Worm (Caenorhabditis elegans) whole organism, young adult: Measurements from ENCODE around the gene nhr-70.

Experiments used
- B0019.2 ChIP-seq: fragments of 200-800 bp; sonication (Bioruptor generic); conservative IDR thresholded peaks from 2 replicates; pipeline ENCODE4 v1.3.6; 2022; ENCODE audit warnings: missing genetic modification reagents, missing genetic modification characterization, missing compliant biosample characterization
- C06A6.2 ChIP-seq: fragments of 200-800 bp; sonication (Bioruptor generic); conservative IDR thresholded peaks from 2 replicates; pipeline ENCODE4 v1.3.6; 2022; ENCODE audit warnings: missing genetic modification characterization, missing compliant biosample characterization
- F52B5.7 ChIP-seq: sonication (generic microtip); optimal IDR thresholded peaks from 2 replicates; lab custom pipeline; 2016; ENCODE audit warnings: mild to moderate bottlenecking, missing genetic modification characterization, missing compliant biosample characterization
- T07F8.4 ChIP-seq: sonication (generic microtip); optimal IDR thresholded peaks from 2 replicates; lab custom pipeline; 2016; ENCODE audit warnings: mild to moderate bottlenecking, missing genetic modification characterization, moderate library complexity, missing compliant biosample characterization
- T26A5.8 ChIP-seq: sonication (generic microtip); optimal IDR thresholded peaks from 2 replicates; lab custom pipeline; 2016; ENCODE audit warnings: missing genetic modification characterization, missing compliant biosample characterization
- Y53F4B.3 ChIP-seq: fragments of 200-800 bp; sonication (Bioruptor generic); IDR thresholded peaks from 2 replicates; pipeline ENCODE4 v1.3.6; 2022; ENCODE audit warnings: missing genetic modification reagents, missing genetic modification characterization, missing compliant biosample characterization
- Y79H2A.3 ChIP-seq: fragments of 200-800 bp; sonication (Bioruptor generic); conservative IDR thresholded peaks from 2 replicates; pipeline ENCODE4 v1.3.6; 2022; ENCODE audit warnings: missing genetic modification reagents, missing genetic modification characterization, missing compliant biosample characterization
- bed-1 ChIP-seq: fragments of 200-800 bp; sonication (Bioruptor generic); IDR thresholded peaks from 2 replicates; pipeline ENCODE4 v1.3.6; 2022; ENCODE audit warnings: missing genetic modification reagents, missing genetic modification characterization, missing compliant biosample characterization
- bed-2 ChIP-seq: fragments of 200-800 bp; sonication (Bioruptor generic); IDR thresholded peaks from 2 replicates; pipeline ENCODE4 v1.3.6; 2022; ENCODE audit warnings: missing genetic modification reagents, missing genetic modification characterization, missing compliant biosample characterization
- ccch-3 ChIP-seq: fragments of 200-800 bp; sonication (Bioruptor generic); optimal IDR thresholded peaks from 2 replicates; lab custom pipeline; 2018; ENCODE audit warnings: mild to moderate bottlenecking, missing genetic modification characterization, missing compliant biosample characterization
- cebp-1 ChIP-seq, 2 experiments: fragments of 200-800 bp in 1 of 2; sonication (Bioruptor generic) in 1 of 2; sonication (generic microtip) in 1 of 2; IDR thresholded peaks in 1 of 2; optimal IDR thresholded peaks in 1 of 2; 2 replicates each; pipeline versions ENCODE4 v1.3.6 to Lab custom; 2017 to 2022; ENCODE audit warnings: missing compliant biosample characterization in 2 of 2, missing genetic modification characterization in 2 of 2, mild to moderate bottlenecking in 1 of 2, missing genetic modification reagents in 1 of 2, moderate library complexity in 1 of 2
- ceh-100 ChIP-seq: fragments of 200-800 bp; sonication (Bioruptor generic); IDR thresholded peaks from 2 replicates; pipeline ENCODE4 v1.3.6; 2022; ENCODE audit warnings: missing genetic modification reagents, missing genetic modification characterization, missing compliant biosample characterization
- ceh-27 ChIP-seq: fragments of 200-800 bp; sonication (Bioruptor generic); optimal IDR thresholded peaks from 2 replicates; lab custom pipeline; 2018; ENCODE audit warnings: mild to moderate bottlenecking, missing genetic modification characterization, moderate library complexity, missing compliant biosample characterization
- ceh-79 ChIP-seq: sonication (generic microtip); optimal IDR thresholded peaks from 2 replicates; lab custom pipeline; 2017; ENCODE audit warnings: mild to moderate bottlenecking, missing genetic modification characterization, missing compliant biosample characterization
- dox-1 ChIP-seq: fragments of 200-800 bp; sonication (Bioruptor generic); IDR thresholded peaks from 2 replicates; pipeline ENCODE4 v1.3.6; 2022; ENCODE audit warnings: missing genetic modification reagents, missing genetic modification characterization, missing compliant biosample characterization
- egl-18 ChIP-seq: fragments of 200-800 bp; sonication (Bioruptor generic); IDR thresholded peaks from 2 replicates; pipeline ENCODE4 v1.3.6; 2022; ENCODE audit warnings: missing genetic modification reagents, missing genetic modification characterization, missing compliant biosample characterization
- ekl-4 ChIP-seq: fragments of 200-800 bp; sonication (Bioruptor generic); IDR thresholded peaks from 2 replicates; pipeline ENCODE4 v1.3.6; 2022; ENCODE audit warnings: missing genetic modification reagents, missing genetic modification characterization, missing compliant biosample characterization
- ets-4 ChIP-seq: fragments of 200-800 bp; sonication (Bioruptor generic); optimal IDR thresholded peaks from 2 replicates; lab custom pipeline; 2018; ENCODE audit warnings: mild to moderate bottlenecking, missing genetic modification characterization, missing compliant biosample characterization
- gei-17 ChIP-seq: fragments of 200-800 bp; sonication (Bioruptor generic); optimal IDR thresholded peaks from 2 replicates; lab custom pipeline; 2018; ENCODE audit warnings: mild to moderate bottlenecking, missing genetic modification characterization, missing compliant biosample characterization
- hlh-12 ChIP-seq: sonication (generic microtip); optimal IDR thresholded peaks from 2 replicates; lab custom pipeline; 2016; ENCODE audit warnings: missing genetic modification characterization, missing compliant biosample characterization
- hlh-26 ChIP-seq: fragments of 200-800 bp; sonication (Bioruptor generic); conservative IDR thresholded peaks from 2 replicates; pipeline ENCODE4 v1.3.6; 2022; ENCODE audit warnings: missing genetic modification reagents, missing genetic modification characterization, missing compliant biosample characterization
- hmg-20 ChIP-seq: fragments of 200-800 bp; sonication (Bioruptor generic); IDR thresholded peaks from 2 replicates; pipeline ENCODE4 v1.3.6; 2022; ENCODE audit warnings: missing genetic modification reagents, missing genetic modification characterization, missing compliant biosample characterization
- hsf-1 ChIP-seq: fragments of 200-800 bp; sonication (Bioruptor generic); IDR thresholded peaks from 2 replicates; pipeline ENCODE4 v1.3.6; 2022; ENCODE audit warnings: missing genetic modification reagents, missing genetic modification characterization, missing compliant biosample characterization
- lin-26 ChIP-seq: fragments of 200-800 bp; sonication (Bioruptor generic); IDR thresholded peaks from 2 replicates; pipeline ENCODE4 v1.3.6; 2022; ENCODE audit warnings: missing genetic modification reagents, missing genetic modification characterization, missing compliant biosample characterization
- lin-40 ChIP-seq: sonication (generic microtip); optimal IDR thresholded peaks from 2 replicates; lab custom pipeline; 2016; ENCODE audit warnings: missing genetic modification characterization, mild to moderate bottlenecking, missing compliant biosample characterization, missing genotype, missing genetic modification reagents
- lin-54 ChIP-seq: fragments of 200-800 bp; sonication (Bioruptor generic); optimal IDR thresholded peaks from 2 replicates; lab custom pipeline; 2018; ENCODE audit warnings: mild to moderate bottlenecking, missing genetic modification characterization, missing compliant biosample characterization
- lir-1 ChIP-seq: fragments of 200-800 bp; sonication (Bioruptor generic); conservative IDR thresholded peaks from 2 replicates; pipeline ENCODE4 v1.3.6; 2022; ENCODE audit warnings: missing genetic modification reagents, missing genetic modification characterization, missing compliant biosample characterization
- madf-10 ChIP-seq: sonication (generic microtip); optimal IDR thresholded peaks from 2 replicates; lab custom pipeline; 2016; ENCODE audit warnings: mild to moderate bottlenecking, missing genetic modification characterization, missing compliant biosample characterization
- madf-8 ChIP-seq: fragments of 200-800 bp; sonication (Bioruptor generic); conservative IDR thresholded peaks from 2 replicates; pipeline ENCODE4 v1.3.6; 2022; ENCODE audit warnings: missing genetic modification reagents, missing genetic modification characterization, missing compliant biosample characterization
- nhr-179 ChIP-seq: sonication (generic microtip); optimal IDR thresholded peaks from 2 replicates; lab custom pipeline; 2016; ENCODE audit warnings: mild to moderate bottlenecking, missing genetic modification characterization, missing compliant biosample characterization
- nhr-27 ChIP-seq: fragments of 200-800 bp; sonication (Bioruptor generic); optimal IDR thresholded peaks from 2 replicates; lab custom pipeline; 2018; ENCODE audit warnings: mild to moderate bottlenecking, missing genetic modification characterization, moderate library complexity, missing compliant biosample characterization
- nhr-80 ChIP-seq: sonication (generic microtip); optimal IDR thresholded peaks from 2 replicates; lab custom pipeline; 2016; ENCODE audit warnings: missing genetic modification characterization, missing compliant biosample characterization
- pbrm-1 ChIP-seq: fragments of 200-800 bp; sonication (Bioruptor generic); IDR thresholded peaks from 2 replicates; pipeline ENCODE4 v1.3.6; 2022; ENCODE audit warnings: missing genetic modification reagents, missing genetic modification characterization, missing compliant biosample characterization
- pha-4 ChIP-seq: fragments of 150-350 bp; sonication (generic microtip); optimal IDR thresholded peaks from 2 replicates; lab custom pipeline; 2014; ENCODE audit warnings: missing biosample characterization, missing genetic modification reagents, missing genetic modification characterization
- rec-8 ChIP-seq, 2 experiments: sonication (generic microtip); optimal IDR thresholded peaks; 2 replicates each; lab custom pipeline; 2016; ENCODE audit warnings: mild to moderate bottlenecking in 2 of 2, missing genetic modification characterization in 2 of 2, missing genetic modification reagents in 2 of 2, missing genotype in 2 of 2, missing biosample characterization in 1 of 2, missing compliant biosample characterization in 1 of 2, moderate library complexity in 1 of 2
- repo-1 ChIP-seq: sonication (generic microtip); optimal IDR thresholded peaks from 2 replicates; lab custom pipeline; 2017; ENCODE audit warnings: mild to moderate bottlenecking, missing genetic modification characterization, missing compliant biosample characterization
- sdz-38 ChIP-seq: sonication (generic microtip); optimal IDR thresholded peaks from 2 replicates; lab custom pipeline; 2016; ENCODE audit warnings: missing genotype, missing genetic modification characterization, missing compliant biosample characterization
- snpc-1.1 ChIP-seq: sonication (generic microtip); optimal IDR thresholded peaks from 2 replicates; lab custom pipeline; 2017; ENCODE audit warnings: missing genetic modification characterization, mild to moderate bottlenecking, missing compliant biosample characterization, antibody characterized with exemption, moderate library complexity, missing genotype, missing genetic modification reagents; ENCODE audit not compliant: insufficient read depth
- snpc-3.4 ChIP-seq: sonication (generic microtip); optimal IDR thresholded peaks from 2 replicates; lab custom pipeline; 2017; ENCODE audit warnings: missing genetic modification characterization, mild to moderate bottlenecking, missing compliant biosample characterization, antibody characterized with exemption, moderate library complexity, missing genotype, missing genetic modification reagents
- snpc-4 ChIP-seq, 5 experiments: fragments of 150-350 bp in 1 of 5; sonication (generic microtip) in 4 of 5; optimal IDR thresholded peaks; 2 replicates each; lab custom pipeline; 2014 to 2018; ENCODE audit warnings: missing genetic modification characterization in 5 of 5, missing biosample characterization in 3 of 5, antibody characterized with exemption in 2 of 5, mild to moderate bottlenecking in 2 of 5, missing compliant biosample characterization in 2 of 5, missing genotype in 2 of 5, moderate library complexity in 2 of 5, missing genetic modification reagents in 1 of 5
- tbx-9 ChIP-seq: sonication (generic microtip); optimal IDR thresholded peaks from 2 replicates; lab custom pipeline; 2016; ENCODE audit warnings: borderline replicate concordance, missing genetic modification characterization, inconsistent platforms, missing compliant biosample characterization
- zfh-2 ChIP-seq: fragments of 200-800 bp; sonication (Bioruptor generic); conservative IDR thresholded peaks from 2 replicates; pipeline ENCODE4 v1.3.6; 2022; ENCODE audit warnings: missing genetic modification reagents, missing genetic modification characterization, missing compliant biosample characterization
- ztf-18 ChIP-seq: sonication (generic microtip); optimal IDR thresholded peaks from 2 replicates; lab custom pipeline; 2016; ENCODE audit warnings: missing genotype, mild to moderate bottlenecking, missing genetic modification characterization, missing compliant biosample characterization
- ztf-22 ChIP-seq: fragments of 200-800 bp; sonication (Bioruptor generic); optimal IDR thresholded peaks from 2 replicates; lab custom pipeline; 2018; ENCODE audit warnings: mild to moderate bottlenecking, missing genetic modification characterization, moderate library complexity, missing compliant biosample characterization
- ztf-26 ChIP-seq: sonication (generic microtip); optimal IDR thresholded peaks from 2 replicates; lab custom pipeline; 2017; ENCODE audit warnings: missing genetic modification characterization, missing compliant biosample characterization
- ztf-28 ChIP-seq: fragments of 200-800 bp; sonication (Bioruptor generic); IDR thresholded peaks from 2 replicates; pipeline ENCODE4 v1.3.6; 2022; ENCODE audit warnings: missing genetic modification reagents, missing genetic modification characterization, missing compliant biosample characterization

The nhr-70 gene

ce11 chrV:18573199-18573598 lies 43.2 kb upstream of the nhr-70 start (continued):
- TF ChIP-seq sdz-38 (tag; lab: Kevin White, UChicago), result no peak
- no peak for TF ChIP-seq nhr-179 (tag; lab: Kevin White, UChicago)
- TF ChIP-seq C06A6.2, result 0 out of 2 replicates have a peak, but pooled peaks have one; percentile 23
- no peak for TF ChIP-seq T26A5.8
- no peak for TF ChIP-seq snpc-4 (GFP tag; optimal IDR thresholded peaks at IDR 0.05; lab: Kevin White, UChicago)
- TF ChIP-seq snpc-4 (tag; optimal IDR thresholded peaks at IDR 0.05; lab: Kevin White, UChicago), result peak in 1 of 4 experiments; percentile 17
- TF ChIP-seq repo-1 (tag; lab: Kevin White, UChicago), result peak; percentile 86
- TF ChIP-seq ztf-26 (tag; lab: Kevin White, UChicago), result peak; percentile 85
- TF ChIP-seq Y53F4B.3 (GFP tag; lab: Robert Waterston, UW), result no peak
- 0 out of 2 replicates have a peak, but pooled peaks have one; percentile 9 for TF ChIP-seq pbrm-1 (GFP tag; lab: Robert Waterston, UW)
- TF ChIP-seq lin-40 (tag; lab: Kevin White, UChicago), result peak; percentile 67
- TF ChIP-seq lin-26 (GFP tag; lab: Robert Waterston, UW), result 0 out of 2 replicates have a peak, but pooled peaks have one; percentile 58
- peak; percentile 36 for TF ChIP-seq gei-17
- TF ChIP-seq madf-10, result no peak
- no peak for TF ChIP-seq bed-1 (GFP tag; lab: Robert Waterston, UW)

DNA sequence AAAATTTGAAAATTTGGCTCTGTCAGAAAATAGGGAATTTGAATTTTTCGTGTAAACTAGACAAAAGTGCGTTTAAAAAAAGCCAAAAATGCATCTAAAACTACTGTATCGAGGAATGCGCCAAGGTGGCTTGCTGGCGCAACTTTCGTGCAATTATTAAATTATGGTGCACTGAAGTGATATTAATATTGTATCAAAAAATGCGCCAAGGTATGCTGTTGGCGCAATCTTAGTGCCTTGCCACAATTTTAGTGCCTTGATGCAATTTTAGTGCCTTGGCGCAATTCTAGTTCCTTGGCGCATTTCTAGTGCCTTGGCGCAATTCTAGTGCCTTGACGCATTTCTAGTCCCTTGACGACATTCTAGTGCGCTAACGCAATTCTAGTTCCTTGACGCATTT lies 41.3 kb upstream of the nhr-70 start:
- no peak for TF ChIP-seq madf-8
- TF ChIP-seq ztf-18 (tag; lab: Kevin White, UChicago), result peak; percentile 88
- no peak for TF ChIP-seq lin-54 (GFP tag; lab: Kevin White, UChicago)
- TF ChIP-seq B0019.2 (GFP tag; lab: Robert Waterston, UW), result no peak
- no peak for TF ChIP-seq snpc-1.1 (tag; lab: Kevin White, UChicago)
- no peak for TF ChIP-seq ceh-27
- peak; percentile 24 for TF ChIP-seq ets-4 (GFP tag; lab: Kevin White, UChicago)
- no peak for TF ChIP-seq hmg-20 (GFP tag; lab: Robert Waterston, UW)
- TF ChIP-seq rec-8 (tag; optimal IDR thresholded peaks at IDR 0.05; lab: Kevin White, UChicago), result no peak
- TF ChIP-seq ccch-3, result no peak
- TF ChIP-seq F52B5.7 (tag; lab: Kevin White, UChicago), result no peak
- no peak for TF ChIP-seq bed-2 (GFP tag; lab: Robert Waterston, UW)
- TF ChIP-seq hlh-12 (tag; lab: Kevin White, UChicago), result no peak
- TF ChIP-seq hlh-26 (GFP tag; lab: Robert Waterston, UW), result no peak
- TF ChIP-seq ceh-100 (GFP tag; lab: Robert Waterston, UW), result no peak
- 0 out of 2 replicates have a peak, but pooled peaks have one; percentile 36 for TF ChIP-seq ekl-4 (GFP tag; lab: Robert Waterston, UW)
- TF ChIP-seq T07F8.4 (tag; lab: Kevin White, UChicago), result no peak
- TF ChIP-seq nhr-27 (tag; lab: Kevin White, UChicago), result no peak
- TF ChIP-seq ztf-28 (GFP tag; lab: Robert Waterston, UW), result no peak
- TF ChIP-seq Y79H2A.3 (GFP tag; lab: Robert Waterston, UW), result no peak
- no peak for TF ChIP-seq zfh-2 (GFP tag; lab: Robert Waterston, UW)
- TF ChIP-seq lin-26 (GFP tag; lab: Robert Waterston, UW), result no peak
- TF ChIP-seq ceh-79, result peak; percentile 28
- TF ChIP-seq cebp-1 (GFP tag; IDR thresholded peaks at IDR 0.05; lab: Robert Waterston, UW), result no peak
- peak; percentile 34 for TF ChIP-seq cebp-1 (tag; optimal IDR thresholded peaks at IDR 0.05; lab: Kevin White, UChicago)
- TF ChIP-seq egl-18, result no peak
- no peak for TF ChIP-seq ztf-22 (GFP tag; lab: Kevin White, UChicago)
- 0 out of 2 replicates have a peak, but pooled peaks have one; percentile 20 for TF ChIP-seq dox-1
- no peak for TF ChIP-seq tbx-9
- TF ChIP-seq hsf-1 (GFP tag; lab: Robert Waterston, UW), result no peak
- TF ChIP-seq pha-4 (tag; lab: Kevin White, UChicago), result no peak
- TF ChIP-seq lir-1 (GFP tag; lab: Robert Waterston, UW), result no peak
- TF ChIP-seq snpc-4 (GFP tag; optimal IDR thresholded peaks at IDR 0.05; lab: Kevin White, UChicago), result no peak
- TF ChIP-seq snpc-4 (tag; optimal IDR thresholded peaks at IDR 0.05; lab: Kevin White, UChicago), result no peak
- no peak for TF ChIP-seq snpc-3.4 (tag; lab: Kevin White, UChicago)
- no peak for TF ChIP-seq nhr-80 (tag; lab: Kevin White, UChicago)
- no peak for TF ChIP-seq gei-17
